Worm (Caenorhabditis elegans) whole organism, mixed stage, embryonic: ENCODE measurements around the gene C34D10.5.

Experiments
- M03D4.4 ChIP-seq: sonication (generic microtip); optimal IDR thresholded peaks from 2 replicates; lab custom pipeline; 2017; ENCODE audit warnings: mild to moderate bottlenecking, missing genetic modification characterization, missing compliant biosample characterization
- bed-3 ChIP-seq: fragments of 200-800 bp; sonication (Bioruptor generic); optimal IDR thresholded peaks from 3 replicates; lab custom pipeline; 2018; ENCODE audit warnings: mild to moderate bottlenecking, missing genetic modification characterization, moderate library complexity, missing compliant biosample characterization
- blmp-1 ChIP-seq: fragments of 150-350 bp; optimal IDR thresholded peaks from 2 replicates; lab custom pipeline; 2014; ENCODE audit warnings: missing biosample characterization, missing genetic modification characterization
- ceh-43 ChIP-seq: fragments of 200-800 bp; sonication (Bioruptor generic); optimal IDR thresholded peaks from 2 replicates; lab custom pipeline; 2018; ENCODE audit warnings: mild to moderate bottlenecking, missing genetic modification characterization, moderate library complexity, missing compliant biosample characterization
- ceh-83 ChIP-seq: fragments of 200-800 bp; sonication (Bioruptor generic); optimal IDR thresholded peaks from 2 replicates; lab custom pipeline; 2018; ENCODE audit warnings: mild to moderate bottlenecking, missing genetic modification characterization, missing compliant biosample characterization
- ces-1 ChIP-seq: fragments of 150-350 bp; optimal IDR thresholded peaks from 2 replicates; lab custom pipeline; 2014; ENCODE audit warnings: missing biosample characterization, missing genetic modification reagents, missing genetic modification characterization
- cnd-1 ChIP-seq: fragments of 200-800 bp; sonication (Bioruptor generic); optimal IDR thresholded peaks from 2 replicates; lab custom pipeline; 2018; ENCODE audit warnings: mild to moderate bottlenecking, missing genetic modification characterization, missing compliant biosample characterization
- drap-1 ChIP-seq: fragments of 200-800 bp; sonication (Bioruptor generic); optimal IDR thresholded peaks from 3 replicates; lab custom pipeline; 2018; ENCODE audit warnings: mild to moderate bottlenecking, missing genetic modification characterization, missing compliant biosample characterization
- elt-1 ChIP-seq: sonication (generic microtip); optimal IDR thresholded peaks from 2 replicates; lab custom pipeline; 2017; ENCODE audit warnings: missing genetic modification characterization, mild to moderate bottlenecking, missing compliant biosample characterization, antibody characterized with exemption, moderate library complexity, borderline replicate concordance; ENCODE audit not compliant: insufficient read depth
- elt-3 ChIP-seq: fragments of 150-350 bp; optimal IDR thresholded peaks from 2 replicates; lab custom pipeline; 2014; ENCODE audit warnings: missing biosample characterization, missing genetic modification characterization
- flh-1 ChIP-seq: fragments of 200-800 bp; sonication (Bioruptor generic); optimal IDR thresholded peaks from 2 replicates; lab custom pipeline; 2018; ENCODE audit warnings: mild to moderate bottlenecking, missing genetic modification characterization, moderate library complexity, missing compliant biosample characterization
- ham-2 ChIP-seq: fragments of 200-800 bp; sonication (Bioruptor generic); optimal IDR thresholded peaks from 2 replicates; lab custom pipeline; 2018; ENCODE audit warnings: mild to moderate bottlenecking, missing genetic modification characterization, missing compliant biosample characterization
- lsy-2 ChIP-seq: fragments of 150-350 bp; optimal IDR thresholded peaks from 2 replicates; lab custom pipeline; 2014; ENCODE audit warnings: missing biosample characterization, missing genetic modification characterization
- mab-5 ChIP-seq: fragments of 150-350 bp; optimal IDR thresholded peaks from 2 replicates; lab custom pipeline; 2014; ENCODE audit warnings: missing biosample characterization, missing genetic modification characterization
- mep-1 ChIP-seq: fragments of 150-350 bp; optimal IDR thresholded peaks from 2 replicates; lab custom pipeline; 2017; ENCODE audit warnings: missing biosample characterization, missing genetic modification reagents, missing genetic modification characterization, inconsistent platforms
- mls-2 ChIP-seq: sonication (generic microtip); optimal IDR thresholded peaks from 2 replicates; lab custom pipeline; 2016; ENCODE audit warnings: mild to moderate bottlenecking, missing genetic modification characterization, moderate library complexity, missing compliant biosample characterization
- nhr-12 ChIP-seq: fragments of 150-350 bp; optimal IDR thresholded peaks from 2 replicates; lab custom pipeline; 2014; ENCODE audit warnings: missing biosample characterization, missing genetic modification characterization
- nhr-2 ChIP-seq: fragments of 150-350 bp; optimal IDR thresholded peaks from 2 replicates; lab custom pipeline; 2014; ENCODE audit warnings: missing biosample characterization, missing genetic modification characterization
- nhr-76 ChIP-seq: sonication (generic microtip); optimal IDR thresholded peaks from 2 replicates; lab custom pipeline; 2017; ENCODE audit warnings: missing biosample characterization, missing genetic modification characterization
- pha-4 ChIP-seq: fragments of 150-350 bp; optimal IDR thresholded peaks from 2 replicates; lab custom pipeline; 2018; ENCODE audit warnings: missing biosample characterization, missing genetic modification reagents, missing genetic modification characterization
- sem-2 ChIP-seq: fragments of 200-800 bp; sonication (Bioruptor generic); optimal IDR thresholded peaks from 2 replicates; lab custom pipeline; 2018; ENCODE audit warnings: mild to moderate bottlenecking, missing genetic modification characterization, missing compliant biosample characterization
- snpc-4 ChIP-seq: fragments of 150-350 bp; optimal IDR thresholded peaks from 2 replicates; lab custom pipeline; 2014; ENCODE audit warnings: missing biosample characterization, missing genetic modification characterization
- sptf-1 ChIP-seq: sonication (generic microtip); optimal IDR thresholded peaks from 2 replicates; lab custom pipeline; 2017; ENCODE audit warnings: mild to moderate bottlenecking, missing genetic modification characterization, moderate library complexity, missing compliant biosample characterization
- tbx-8 ChIP-seq: fragments of 200-800 bp; sonication (Bioruptor generic); optimal IDR thresholded peaks from 2 replicates; lab custom pipeline; 2018; ENCODE audit warnings: mild to moderate bottlenecking, missing genetic modification characterization, moderate library complexity, missing compliant biosample characterization
- unc-39 ChIP-seq: fragments of 150-350 bp; optimal IDR thresholded peaks from 2 replicates; lab custom pipeline; 2014; ENCODE audit warnings: missing biosample characterization, missing genetic modification characterization
- unc-62 ChIP-seq: fragments of 150-350 bp; optimal IDR thresholded peaks from 2 replicates; lab custom pipeline; 2014; ENCODE audit warnings: missing biosample characterization, missing genetic modification reagents, missing genetic modification characterization
- zip-8 ChIP-seq: fragments of 150-350 bp; optimal IDR thresholded peaks from 2 replicates; lab custom pipeline; 2014; ENCODE audit warnings: missing biosample characterization, missing genetic modification characterization
- ztf-11 ChIP-seq: fragments of 150-350 bp; optimal IDR thresholded peaks from 2 replicates; lab custom pipeline; 2014; ENCODE audit warnings: missing biosample characterization, missing genetic modification characterization

C34D10.5 gene

ce11 chrX:8017759-8018158 is at the start of gene C34D10.5:
Gene C34D10.5 (plus strand): TSS chrX:8018027.
- TF ChIP-seq snpc-4 (tag; lab: Kevin White, UChicago): no peak

ce11 chrX:7968537-7968936 is 49.3 kb upstream of the C34D10.5 start:
- TF ChIP-seq cnd-1 (no peak), ham-2 (GFP tag; lab: Kevin White, UChicago) (no peak), tbx-8 (GFP tag; lab: Kevin White, UChicago) (no peak), M03D4.4 (tag; lab: Kevin White, UChicago) (no peak), nhr-12 (no peak), ces-1 (GFP tag; lab: Kevin White, UChicago) (peak; percentile 74), blmp-1 (no peak), ceh-83 (GFP tag; lab: Kevin White, UChicago) (no peak), sptf-1 (tag; lab: Kevin White, UChicago) (no peak), zip-8 (peak; percentile 43), unc-62 (GFP tag; lab: Kevin White, UChicago) (no peak), nhr-2 (tag; lab: Kevin White, UChicago) (peak; percentile 90), lsy-2 (no peak), elt-3 (tag; lab: Kevin White, UChicago) (no peak)

ce11 chrX:7975741-7976140 is 42.1 kb upstream of the C34D10.5 start:
- TF ChIP-seq cnd-1 (no peak), ceh-83 (GFP tag; lab: Kevin White, UChicago) (no peak), snpc-4 (tag; lab: Kevin White, UChicago) (no peak), sem-2 (GFP tag; lab: Kevin White, UChicago) (no peak), mls-2 (tag; lab: Kevin White, UChicago) (no peak)

- TF ChIP-seq mls-2 (tag; lab: Kevin White, UChicago) (no peak), ceh-83 (GFP tag; lab: Kevin White, UChicago) (no peak), ces-1 (GFP tag; lab: Kevin White, UChicago) (no peak), tbx-8 (GFP tag; lab: Kevin White, UChicago) (no peak), cnd-1 (no peak), M03D4.4 (tag; lab: Kevin White, UChicago) (no peak), bed-3 (no peak), sptf-1 (tag; lab: Kevin White, UChicago) (no peak), pha-4 (tag; lab: Kevin White, UChicago) (no peak), elt-1 (tag; lab: Kevin White, UChicago) (no peak), ztf-11 (tag; lab: Kevin White, UChicago) (no peak), unc-39 (tag; lab: Kevin White, UChicago) (no peak), zip-8 (no peak), mab-5 (no peak)
Observed at ce11 chrX:7976400-7976799, 41.4 kb upstream of the C34D10.5 start, which contains the start of gene F45E1.5. Gene F45E1.5 (plus strand): TSS chrX:7976700.

- TF ChIP-seq flh-1 (GFP tag; lab: Kevin White, UChicago): no peak
Observed at ce11 chrX:7977452-7977851, 40.4 kb upstream of the C34D10.5 start.

ce11 chrX:7982047-7982446 is 35.8 kb upstream of the C34D10.5 start, which contains the start of gene his-71:
Gene his-71 (minus strand): TSS chrX:7982070.
- TF ChIP-seq ces-1 (GFP tag; lab: Kevin White, UChicago) (no peak), sem-2 (GFP tag; lab: Kevin White, UChicago) (no peak), mab-5 (no peak), nhr-76 (tag; lab: Kevin White, UChicago) (no peak), unc-62 (GFP tag; lab: Kevin White, UChicago) (no peak), mep-1 (no peak), blmp-1 (no peak), elt-1 (tag; lab: Kevin White, UChicago) (no peak), nhr-2 (tag; lab: Kevin White, UChicago) (no peak), ceh-43 (no peak), drap-1 (no peak), flh-1 (GFP tag; lab: Kevin White, UChicago) (no peak)
